Worm (Caenorhabditis elegans) whole organism, late embryonic: ENCODE data around the gene ced-5.

ENCODE experiments used
- ama-1 ChIP-seq: fragments of 150-350 bp; optimal IDR thresholded peaks from 2 replicates; lab custom pipeline; 2014
- ceh-34 ChIP-seq: sonication (generic microtip); optimal IDR thresholded peaks from 2 replicates; lab custom pipeline; 2016; ENCODE audit warnings: mild to moderate bottlenecking, missing genetic modification characterization, missing compliant biosample characterization
- ceh-6 ChIP-seq: fragments of 200-800 bp; sonication (Bioruptor generic); optimal IDR thresholded peaks from 2 replicates; lab custom pipeline; 2018; ENCODE audit warnings: mild to moderate bottlenecking, missing genetic modification characterization, missing compliant biosample characterization
- ceh-9 ChIP-seq: sonication (generic microtip); optimal IDR thresholded peaks from 2 replicates; lab custom pipeline; 2016; ENCODE audit warnings: mild to moderate bottlenecking, missing genetic modification characterization, inconsistent platforms, missing compliant biosample characterization
- che-1 ChIP-seq: sonication (generic microtip); optimal IDR thresholded peaks from 2 replicates; lab custom pipeline; 2016; ENCODE audit warnings: mild to moderate bottlenecking, missing genetic modification characterization, missing compliant biosample characterization
- elt-2 ChIP-seq: sonication (generic microtip); optimal IDR thresholded peaks from 2 replicates; lab custom pipeline; 2016; ENCODE audit warnings: missing genetic modification reagents, missing genetic modification characterization, missing compliant biosample characterization
- hlh-13 ChIP-seq: fragments of 200-800 bp; sonication (Bioruptor generic); optimal IDR thresholded peaks from 2 replicates; lab custom pipeline; 2018; ENCODE audit warnings: mild to moderate bottlenecking, missing genetic modification characterization, missing compliant biosample characterization
- hlh-15 ChIP-seq: sonication (generic microtip); optimal IDR thresholded peaks from 2 replicates; lab custom pipeline; 2016; ENCODE audit warnings: missing genetic modification characterization, missing compliant biosample characterization
- pqm-1 ChIP-seq: sonication (generic microtip); optimal IDR thresholded peaks from 2 replicates; lab custom pipeline; 2016; ENCODE audit warnings: missing genetic modification characterization, missing compliant biosample characterization
- syd-9 ChIP-seq: sonication (generic microtip); optimal IDR thresholded peaks from 2 replicates; lab custom pipeline; 2016; ENCODE audit warnings: mild to moderate bottlenecking, missing genetic modification characterization, moderate library complexity, missing compliant biosample characterization

- TF ChIP-seq elt-2 (tag; lab: Kevin White, UChicago), result peak; percentile 38
- no peak for TF ChIP-seq ceh-34 (tag; lab: Kevin White, UChicago)
- TF ChIP-seq hlh-13, result no peak
- no peak for TF ChIP-seq hlh-15
- no peak for TF ChIP-seq ama-1 (lab: Kevin White, UChicago)
- TF ChIP-seq che-1 (tag; lab: Kevin White, UChicago), result no peak
- TF ChIP-seq ceh-9 (tag; lab: Kevin White, UChicago), result no peak
- no peak for TF ChIP-seq ceh-6
- TF ChIP-seq syd-9 (tag; lab: Kevin White, UChicago), result no peak
- no peak for TF ChIP-seq pqm-1
Measured at ce11 chrIV:10438901-10439300, 45.0 kb upstream of the ced-5 start, which contains the start of gene F13B12.3.
